Fruit fly (Drosophila melanogaster): ENCODE measurements around the gene CG32756.
A peak's percentile ranks its signal among the peaks of the same experiment; 100 is the strongest.

CG32756 gene

DNA sequence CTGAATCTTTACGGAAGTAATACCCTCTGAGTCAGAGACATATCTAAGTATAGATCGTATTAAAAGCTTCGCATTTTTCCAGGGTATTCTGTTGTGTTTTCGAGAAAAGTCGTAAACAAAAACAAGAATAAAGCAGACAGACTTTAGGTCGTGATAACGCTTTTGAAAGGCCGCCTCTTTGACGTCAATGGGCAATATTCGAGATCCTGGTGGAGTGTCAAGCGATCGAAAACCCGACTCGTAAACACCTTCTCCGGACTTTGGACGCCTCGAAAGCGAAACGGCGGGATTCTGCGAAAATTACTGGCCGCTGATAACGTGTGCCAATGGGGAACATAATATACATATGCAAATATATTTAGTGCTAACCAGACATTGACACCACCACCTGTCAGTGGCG lies 41.9 kb downstream of the CG32756 start:
- TF ChIP-seq nom (GFP tag; optimal IDR thresholded peaks at IDR 0.05) (peak; percentile 0), Lpt (GFP tag; optimal IDR thresholded peaks at IDR 0.05) (no peak)

DNA sequence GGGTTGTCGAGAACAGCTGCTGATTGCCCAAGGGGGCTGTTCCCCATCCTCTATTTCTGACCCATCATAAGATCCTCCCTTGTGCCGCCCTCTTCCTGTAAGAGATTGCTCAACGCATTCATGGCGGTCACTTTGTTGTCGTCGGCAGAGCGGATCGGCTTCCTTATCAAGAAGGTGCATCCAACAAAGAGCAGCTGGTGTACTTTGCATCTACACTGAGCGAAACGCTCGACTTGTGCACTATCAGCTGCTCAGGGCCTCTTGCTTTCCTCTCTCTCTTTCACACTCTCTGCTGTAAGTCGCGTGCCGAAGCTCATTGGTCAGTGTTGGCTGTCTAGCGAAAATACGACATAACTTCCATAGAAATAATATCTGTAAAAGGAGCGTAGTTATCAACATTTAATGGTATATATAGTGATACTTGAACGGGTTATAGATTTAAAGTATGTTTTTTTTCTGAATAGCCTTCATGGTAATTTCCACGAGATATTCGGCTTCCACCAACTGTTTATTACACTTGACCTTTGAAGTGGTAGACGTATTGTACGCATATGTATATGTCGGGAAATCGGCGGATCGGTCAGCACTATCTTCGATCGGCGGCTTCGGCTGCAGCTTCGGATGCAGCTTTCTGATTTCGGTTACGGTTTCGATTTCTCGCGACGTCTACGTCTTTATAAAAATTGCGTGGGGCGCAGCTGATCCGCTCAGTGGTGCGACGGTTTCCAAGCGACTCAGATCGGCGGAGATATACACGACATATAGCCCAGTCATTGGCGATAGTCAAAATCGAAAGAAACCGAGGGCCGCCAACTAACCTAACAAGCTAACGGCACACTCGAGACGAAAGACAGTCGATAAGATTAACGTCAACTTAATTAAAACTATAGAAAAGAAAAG lies 42.9 kb downstream of the CG32756 start, which contains the start of gene CG5966:
TSS of gene CG5966 (plus strand) at position 704 of the 900 bp plus-strand sequence.
- TF ChIP-seq NK7.1 (GFP tag; optimal IDR thresholded peaks at IDR 0.05): no peak
- no peak for TF ChIP-seq HHEX (GFP tag; optimal IDR thresholded peaks at IDR 0.05)
- TF ChIP-seq exex (tag; optimal IDR thresholded peaks at IDR 0.05): peak; percentile 41
- no peak for TF ChIP-seq CG31365 (tag; optimal IDR thresholded peaks at IDR 0.05)
- TF ChIP-seq CG42726 (GFP tag; IDR thresholded peaks at IDR 0.05; ENCODE audit: partially characterized antibody): no peak
- TF ChIP-seq CG31441 (GFP tag; IDR thresholded peaks at IDR 0.05): no peak
- TF ChIP-seq otp (GFP tag; IDR thresholded peaks at IDR 0.05): no peak
- TF ChIP-seq CG31224 (GFP tag; IDR thresholded peaks at IDR 0.05): no peak
- no peak for TF ChIP-seq Spps (tag; optimal IDR thresholded peaks at IDR 0.05)
- TF ChIP-seq hbn (GFP tag; IDR thresholded peaks at IDR 0.05; ENCODE audit: partially characterized antibody): no peak
- peak; percentile 85 for TF ChIP-seq grn (GFP tag; optimal IDR thresholded peaks at IDR 0.05)
- TF ChIP-seq bcd (GFP tag; optimal IDR thresholded peaks at IDR 0.05): no peak
- TF ChIP-seq sug (tag; optimal IDR thresholded peaks at IDR 0.05): peak; percentile 21
- TF ChIP-seq CG17186 (GFP tag; optimal IDR thresholded peaks at IDR 0.05): no peak
- TF ChIP-seq mld (GFP tag; IDR thresholded peaks at IDR 0.05; ENCODE audit: partially characterized antibody): no peak
- TF ChIP-seq CG11085 (GFP tag; IDR thresholded peaks at IDR 0.05): no peak
- no peak for TF ChIP-seq CG17359 (tag; optimal IDR thresholded peaks at IDR 0.05)
- no peak for TF ChIP-seq klu (GFP tag; IDR thresholded peaks at IDR 0.05)
- TF ChIP-seq Hr78 (GFP tag; optimal IDR thresholded peaks at IDR 0.05): peak in 1 of 2 experiments; percentile 22
- no peak for TF ChIP-seq Usf (GFP tag; optimal IDR thresholded peaks at IDR 0.05)
- no peak for TF ChIP-seq stwl (tag; optimal IDR thresholded peaks at IDR 0.05)
- peak; percentile 53; the same call in 1 of the 3 replicates for TF ChIP-seq sr (GFP tag; IDR thresholded peaks at IDR 0.05)
- TF ChIP-seq HLH4C (GFP tag; IDR thresholded peaks at IDR 0.05; ENCODE audit: partially characterized antibody): no peak
- no peak for TF ChIP-seq sob (GFP tag; IDR thresholded peaks at IDR 0.05)
- TF ChIP-seq dmrt11E (tag; optimal IDR thresholded peaks at IDR 0.05): no peak
- no peak for TF ChIP-seq CG6654 (GFP tag; optimal IDR thresholded peaks at IDR 0.05)
- TF ChIP-seq Hand (GFP tag; optimal IDR thresholded peaks at IDR 0.05): no peak
- TF ChIP-seq Max (GFP tag; optimal IDR thresholded peaks at IDR 0.05): no peak
- peak; percentile 92 for TF ChIP-seq Deaf1 (tag; optimal IDR thresholded peaks at IDR 0.05)
- TF ChIP-seq CG30431 (GFP tag; optimal IDR thresholded peaks at IDR 0.05): no peak
- no peak for TF ChIP-seq Adf1 (GFP tag; IDR thresholded peaks at IDR 0.05)
- TF ChIP-seq nom (GFP tag; optimal IDR thresholded peaks at IDR 0.05): peak; percentile 90
- TF ChIP-seq gfzf (GFP tag; optimal IDR thresholded peaks at IDR 0.05): no peak
- no peak for TF ChIP-seq ssp (GFP tag; IDR thresholded peaks at IDR 0.05)
- no peak for TF ChIP-seq CG14014 (GFP tag; IDR thresholded peaks at IDR 0.05)
- peak in 1 of 2 experiments; percentile 12 for TF ChIP-seq Trl (optimal IDR thresholded peaks at IDR 0.05)
- no peak for TF ChIP-seq Trl (GFP tag; optimal IDR thresholded peaks at IDR 0.05)
- no peak for TF ChIP-seq CG11560 (tag; IDR thresholded peaks at IDR 0.05)
- TF ChIP-seq CG9215 (GFP tag; IDR thresholded peaks at IDR 0.05): no peak
- TF ChIP-seq crp (GFP tag; optimal IDR thresholded peaks at IDR 0.05): peak in 1 of 2 experiments; percentile 18
- TF ChIP-seq cwo (GFP tag; optimal IDR thresholded peaks at IDR 0.05): peak; percentile 42
- TF ChIP-seq z (GFP tag; IDR thresholded peaks at IDR 0.05): no peak
- TF ChIP-seq CG3281 (GFP tag; optimal IDR thresholded peaks at IDR 0.05): no peak
- TF ChIP-seq bsh (GFP tag; optimal IDR thresholded peaks at IDR 0.05): peak in 1 of 2 experiments; percentile 48
- TF ChIP-seq Mad (GFP tag; optimal IDR thresholded peaks at IDR 0.05): no peak
